Fruit fly (Drosophila melanogaster) Kc167 (cell line): ENCODE results near the gene Phyhd1.

ENCODE experiments used
- h ChIP-seq: fragments of >200 bp; optimal IDR thresholded peaks from 3 replicates; lab custom pipeline; 2018; ENCODE audit warnings: missing external identifiers
- psq ChIP-seq: fragments of >200 bp; optimal IDR thresholded peaks from 2 replicates; lab custom pipeline; 2017; ENCODE audit warnings: missing external identifiers
- ttk ChIP-seq: sonication (Bioruptor generic); optimal IDR thresholded peaks from 2 replicates; lab custom pipeline; 2017; ENCODE audit warnings: missing external identifiers

- TF ChIP-seq psq (no peak), h (lab: Kevin White, UChicago) (no peak), ttk (lab: Kevin White, UChicago) (no peak)
These were observed 24.8 kb downstream of the Phyhd1 start for dm6 chr3R:10655968-10656367.
